Fruit fly (Drosophila melanogaster): ENCODE measurements around the gene CG8188.

CG8188 gene

dm6 chrX:17716814-17717565 is 14.2 kb upstream of the CG8188 start (continued):
- TF ChIP-seq schlank (tag; optimal IDR thresholded peaks at IDR 0.05) = no peak
- TF ChIP-seq mld (GFP tag; IDR thresholded peaks at IDR 0.05; ENCODE audit: partially characterized antibody) = no peak
- TF ChIP-seq CG14667 (GFP tag; IDR thresholded peaks at IDR 0.05) = no peak
- no peak for TF ChIP-seq CG7745 (tag; optimal IDR thresholded peaks at IDR 0.05)
- TF ChIP-seq CG31365 (tag; optimal IDR thresholded peaks at IDR 0.05) = no peak
- TF ChIP-seq unc-4 (GFP tag; IDR thresholded peaks at IDR 0.05; ENCODE audit: partially characterized antibody) = no peak
- no peak for TF ChIP-seq Doc2 (GFP tag; IDR thresholded peaks at IDR 0.05)
- TF ChIP-seq NC2β (GFP tag; optimal IDR thresholded peaks at IDR 0.05) = no peak
- no peak for TF ChIP-seq Deaf1 (tag; optimal IDR thresholded peaks at IDR 0.05)
- TF ChIP-seq Neu2 (GFP tag; optimal IDR thresholded peaks at IDR 0.05; ENCODE audit: borderline replicate concordance) = no peak
- TF ChIP-seq pzg (GFP tag; optimal IDR thresholded peaks at IDR 0.05) = no peak
- TF ChIP-seq az2 (GFP tag; optimal IDR thresholded peaks at IDR 0.05) = no peak
- no peak for TF ChIP-seq CG13296 (GFP tag; optimal IDR thresholded peaks at IDR 0.05)
- TF ChIP-seq Hand (GFP tag; optimal IDR thresholded peaks at IDR 0.05) = no peak
- TF ChIP-seq zfh2 (GFP tag; optimal IDR thresholded peaks at IDR 0.05) = no peak
- no peak for TF ChIP-seq cwo (GFP tag; optimal IDR thresholded peaks at IDR 0.05)
- peak; percentile 22 for TF ChIP-seq CG7839 (tag; optimal IDR thresholded peaks at IDR 0.05)
- TF ChIP-seq CG11093 (GFP tag; IDR thresholded peaks at IDR 0.05) = no peak
- no peak for TF ChIP-seq Taf1 (GFP tag; IDR thresholded peaks at IDR 0.05)
- no peak for TF ChIP-seq Dek (tag; optimal IDR thresholded peaks at IDR 0.05)
- no peak for TF ChIP-seq vvl (GFP tag; IDR thresholded peaks at IDR 0.05)
- TF ChIP-seq CG2712 (tag; optimal IDR thresholded peaks at IDR 0.05) = peak; percentile 26
- no peak for TF ChIP-seq CG6791 (GFP tag; IDR thresholded peaks at IDR 0.05; ENCODE audit: partially characterized antibody)
- TF ChIP-seq CG1832 (GFP tag; optimal IDR thresholded peaks at IDR 0.05) = no peak
- no peak for TF ChIP-seq sc (optimal IDR thresholded peaks at IDR 0.05)
- no peak for TF ChIP-seq sc (GFP tag; optimal IDR thresholded peaks at IDR 0.05)
- no peak for TF ChIP-seq chn (GFP tag; optimal IDR thresholded peaks at IDR 0.05)
- no peak for TF ChIP-seq hth (optimal IDR thresholded peaks at IDR 0.05)
- no peak for TF ChIP-seq CG11247 (GFP tag; IDR thresholded peaks at IDR 0.05)
- no peak for TF ChIP-seq p53 (GFP tag; optimal IDR thresholded peaks at IDR 0.05)
- TF ChIP-seq Jarid2 (GFP tag; optimal IDR thresholded peaks at IDR 0.05) = no peak
- no peak for TF ChIP-seq CG11695 (GFP tag; IDR thresholded peaks at IDR 0.05)
- TF ChIP-seq her (GFP tag; optimal IDR thresholded peaks at IDR 0.05) = no peak
- no peak for TF ChIP-seq Gsc (GFP tag; IDR thresholded peaks at IDR 0.05)
- TF ChIP-seq nom (GFP tag; optimal IDR thresholded peaks at IDR 0.05) = no peak
- peak; percentile 66 for TF ChIP-seq onecut (GFP tag; IDR thresholded peaks at IDR 0.05)
- TF ChIP-seq pnt (GFP tag; optimal IDR thresholded peaks at IDR 0.05) = no peak
- no peak for TF ChIP-seq vfl (GFP tag; optimal IDR thresholded peaks at IDR 0.05)
- no peak for TF ChIP-seq trh (GFP tag; optimal IDR thresholded peaks at IDR 0.05)
- no peak for TF ChIP-seq CG14965 (GFP tag; optimal IDR thresholded peaks at IDR 0.05; ENCODE audit: borderline replicate concordance)
- TF ChIP-seq CG6765 (GFP tag; optimal IDR thresholded peaks at IDR 0.05) = no peak
- no peak for TF ChIP-seq Sry-β (GFP tag; optimal IDR thresholded peaks at IDR 0.05)
- no peak for TF ChIP-seq CG11723 (GFP tag; optimal IDR thresholded peaks at IDR 0.05)
- no peak for TF ChIP-seq CG33557 (GFP tag; optimal IDR thresholded peaks at IDR 0.05)
- no peak for TF ChIP-seq CkIIα-i1 (GFP tag; IDR thresholded peaks at IDR 0.05)
- no peak for TF ChIP-seq CG9727 (GFP tag; optimal IDR thresholded peaks at IDR 0.05)
- TF ChIP-seq esg (GFP tag; conservative IDR thresholded peaks at IDR 0.05) = no peak
- TF ChIP-seq usp (GFP tag; optimal IDR thresholded peaks at IDR 0.05) = no peak
- no peak for TF ChIP-seq NK7.1 (GFP tag; optimal IDR thresholded peaks at IDR 0.05)
- no peak for TF ChIP-seq Myb (GFP tag; optimal IDR thresholded peaks at IDR 0.05)
- peak; percentile 83 for TF ChIP-seq sens (GFP tag)
